Worm (Caenorhabditis elegans): Measurements from ENCODE around the gene fbxa-184.
"Not testable (repeated sequence)": the region's sequence is repeated elsewhere in the genome, so short reads cannot be mapped to it uniquely, and the experiment has no call there.

- not testable (repeated sequence) for TF ChIP-seq dao-5, him-1, W03F9.2 (tag; optimal IDR thresholded peaks at IDR 0.05)
These were observed 49.2 kb upstream of the fbxa-184 start, which contains the start of gene ZC204.13 for ce11 chrII:1660888-1661287.
